Fruit fly (Drosophila melanogaster) whole organism, embryonic: ENCODE results near the gene CG1635.
A peak's percentile ranks its signal among the peaks of the same experiment; 100 is the strongest.

Source experiments
- CG11247 ChIP-seq: fragments of 200-800 bp; sonication (Bioruptor generic); IDR thresholded peaks from 2 replicates; pipeline ENCODE4 v1.3.6; 2022; ENCODE audit warnings: missing biosample characterization, missing genetic modification characterization
- CG11723 ChIP-seq: fragments of 200-800 bp; sonication (Bioruptor generic); optimal IDR thresholded peaks from 2 replicates; lab custom pipeline; 2017; ENCODE audit warnings: missing biosample characterization, mild to moderate bottlenecking, missing genetic modification characterization
- CG12659 ChIP-seq: fragments of 200-800 bp; sonication (Bioruptor generic); optimal IDR thresholded peaks from 3 replicates; lab custom pipeline; 2017; ENCODE audit warnings: mild to moderate bottlenecking, missing biosample characterization, missing genetic modification reagents, missing genetic modification characterization
- CG12769 ChIP-seq: fragments of 200-800 bp; sonication (Bioruptor generic); optimal IDR thresholded peaks from 2 replicates; lab custom pipeline; 2019; ENCODE audit warnings: missing biosample characterization, mild to moderate bottlenecking, missing genetic modification characterization, moderate library complexity
- CG14441 ChIP-seq: fragments of 200-800 bp; sonication (Bioruptor generic); IDR thresholded peaks from 2 replicates; pipeline ENCODE4 v1.3.6; 2022; ENCODE audit warnings: missing biosample characterization, missing genetic modification characterization
- CG1529 ChIP-seq: fragments of 200-800 bp; sonication (Bioruptor generic); optimal IDR thresholded peaks from 3 replicates; lab custom pipeline; 2018; ENCODE audit warnings: missing biosample characterization, missing genetic modification characterization
- CG1602 ChIP-seq: fragments of 200-800 bp; sonication (Bioruptor generic); optimal IDR thresholded peaks from 3 replicates; lab custom pipeline; 2016; ENCODE audit warnings: missing biosample characterization, missing genetic modification characterization
- CG17612 ChIP-seq: fragments of 200-800 bp; sonication (Bioruptor generic); IDR thresholded peaks from 2 replicates; pipeline ENCODE4 v1.3.6; 2022; ENCODE audit warnings: missing biosample characterization, missing genetic modification characterization
- CG3065 ChIP-seq: fragments of 200-800 bp; sonication (Bioruptor generic); optimal IDR thresholded peaks from 2 replicates; lab custom pipeline; 2016; ENCODE audit warnings: missing biosample characterization, missing genetic modification characterization
- CG42726 ChIP-seq: fragments of 200-800 bp; sonication (Bioruptor generic); IDR thresholded peaks from 2 replicates; pipeline ENCODE4 v1.3.6; 2022; ENCODE audit warnings: missing biosample characterization, missing genetic modification characterization; ENCODE audit not compliant: partially characterized antibody
- CG5180 ChIP-seq: fragments of 200-800 bp; sonication (Bioruptor generic); optimal IDR thresholded peaks from 3 replicates; lab custom pipeline; 2017; ENCODE audit warnings: missing biosample characterization, missing genetic modification characterization, mild to moderate bottlenecking, moderate library complexity, missing genetic modification reagents
- CG6175 ChIP-seq: fragments of 200-800 bp; sonication (Bioruptor generic); IDR thresholded peaks from 3 replicates; pipeline ENCODE4 v1.3.6; 2022; ENCODE audit warnings: missing biosample characterization, missing genetic modification characterization
- CG7556 ChIP-seq: fragments of 200-800 bp; sonication (Bioruptor generic); optimal IDR thresholded peaks from 2 replicates; lab custom pipeline; 2017; ENCODE audit warnings: missing biosample characterization, mild to moderate bottlenecking, missing genetic modification characterization
- CG8290 ChIP-seq, 3 experiments: fragments of 200-800 bp; sonication (Bioruptor generic); optimal IDR thresholded peaks; 2 replicates each; lab custom pipeline; 2016 to 2019; ENCODE audit warnings: missing biosample characterization in 3 of 3, missing genetic modification characterization in 3 of 3, mild to moderate bottlenecking in 2 of 3, moderate library complexity in 1 of 3
- CG8478 ChIP-seq: fragments of >200 bp; optimal IDR thresholded peaks from 2 replicates; lab custom pipeline; 2018
- CG8924 ChIP-seq: fragments of 200-800 bp; optimal IDR thresholded peaks from 3 replicates; lab custom pipeline; 2019; ENCODE audit warnings: missing biosample characterization, mild to moderate bottlenecking, missing genetic modification characterization, moderate library complexity
- CG8944 ChIP-seq: fragments of 200-800 bp; sonication (Bioruptor generic); optimal IDR thresholded peaks from 3 replicates; lab custom pipeline; 2016; ENCODE audit warnings: missing biosample characterization, missing genetic modification characterization
- CG9215 ChIP-seq: fragments of 200-800 bp; sonication (Bioruptor generic); IDR thresholded peaks from 2 replicates; pipeline ENCODE4 v1.3.6; 2022; ENCODE audit warnings: missing biosample characterization, missing genetic modification characterization
- CG9797 ChIP-seq: fragments of 200-800 bp; sonication (Bioruptor generic); optimal IDR thresholded peaks from 3 replicates; lab custom pipeline; 2018; ENCODE audit warnings: missing biosample characterization, mild to moderate bottlenecking, missing genetic modification characterization
- CG9876 ChIP-seq: fragments of 200-800 bp; sonication (Bioruptor generic); optimal IDR thresholded peaks from 2 replicates; lab custom pipeline; 2016; ENCODE audit warnings: missing biosample characterization, missing genetic modification characterization
- CoRest ChIP-seq: fragments of 200-800 bp; sonication (Bioruptor generic); optimal IDR thresholded peaks from 3 replicates; lab custom pipeline; 2018; ENCODE audit warnings: missing biosample characterization, mild to moderate bottlenecking, missing genetic modification characterization, moderate library complexity
- Fer3 ChIP-seq: fragments of 200-800 bp; sonication (Bioruptor generic); optimal IDR thresholded peaks from 2 replicates; lab custom pipeline; 2018; ENCODE audit warnings: missing biosample characterization, mild to moderate bottlenecking, missing genetic modification characterization, moderate library complexity
- Gug ChIP-seq: fragments of 200-800 bp; sonication (Bioruptor generic); IDR thresholded peaks from 4 replicates; pipeline ENCODE4 v1.3.6; 2022; ENCODE audit warnings: missing biosample characterization, missing genetic modification characterization
- H2.0 ChIP-seq: fragments of 200-800 bp; sonication (Bioruptor generic); IDR thresholded peaks from 2 replicates; pipeline ENCODE4 v1.3.6; 2022; ENCODE audit warnings: missing biosample characterization, missing genetic modification characterization
- Hmx ChIP-seq: fragments of 200-800 bp; sonication (Bioruptor generic); optimal IDR thresholded peaks from 2 replicates; lab custom pipeline; 2016; ENCODE audit warnings: missing biosample characterization, missing genetic modification characterization
- PHDP ChIP-seq: fragments of 200-800 bp; sonication (Bioruptor generic); optimal IDR thresholded peaks from 3 replicates; lab custom pipeline; 2018; ENCODE audit warnings: missing biosample characterization, mild to moderate bottlenecking, missing genetic modification characterization, moderate library complexity
- Sry-β ChIP-seq: fragments of 200-800 bp; sonication (Bioruptor generic); optimal IDR thresholded peaks from 2 replicates; lab custom pipeline; 2018; ENCODE audit warnings: missing biosample characterization, mild to moderate bottlenecking, missing genetic modification characterization, moderate library complexity
- Sry-δ ChIP-seq: fragments of 200-800 bp; sonication (Bioruptor generic); optimal IDR thresholded peaks from 2 replicates; lab custom pipeline; 2016; ENCODE audit warnings: missing biosample characterization, missing genetic modification characterization
- Stat92E ChIP-seq, 3 experiments: fragments of >200 bp in 2 of 3; fragments of 200-800 bp in 1 of 3; sonication (Bioruptor generic) in 1 of 3; optimal IDR thresholded peaks; 2 replicates each; lab custom pipeline; 2017 to 2019; ENCODE audit warnings: missing biosample characterization in 3 of 3, missing genetic modification characterization in 3 of 3, mild to moderate bottlenecking in 1 of 3, moderate library complexity in 1 of 3
- Taf1 ChIP-seq: fragments of 200-800 bp; sonication (Bioruptor generic); IDR thresholded peaks from 2 replicates; pipeline ENCODE4 v1.3.6; 2022; ENCODE audit warnings: missing biosample characterization, missing genetic modification characterization
- Usf ChIP-seq: fragments of 200-800 bp; sonication (Bioruptor generic); optimal IDR thresholded peaks from 2 replicates; lab custom pipeline; 2017; ENCODE audit warnings: missing genotype, missing biosample characterization, missing genetic modification characterization
- Xbp1 ChIP-seq: fragments of 200-800 bp; sonication (Bioruptor generic); optimal IDR thresholded peaks from 3 replicates; lab custom pipeline; 2016; ENCODE audit warnings: missing biosample characterization, mild to moderate bottlenecking, missing genetic modification characterization
- amos ChIP-seq: fragments of 200-800 bp; sonication (Bioruptor generic); IDR thresholded peaks from 2 replicates; pipeline ENCODE4 v1.3.6; 2022; ENCODE audit warnings: missing biosample characterization, missing genetic modification characterization; ENCODE audit not compliant: partially characterized antibody
- ap ChIP-seq: fragments of 200-800 bp; sonication (Bioruptor generic); IDR thresholded peaks from 2 replicates; pipeline ENCODE4 v1.3.6; 2022; ENCODE audit warnings: missing biosample characterization, missing genetic modification characterization
- bbx ChIP-seq: fragments of 200-800 bp; sonication (Bioruptor generic); IDR thresholded peaks from 2 replicates; pipeline ENCODE4 v1.3.6; 2022; ENCODE audit warnings: missing biosample characterization, missing genetic modification characterization; ENCODE audit not compliant: partially characterized antibody
- chn ChIP-seq: fragments of 200-800 bp; sonication (Bioruptor generic); optimal IDR thresholded peaks from 2 replicates; lab custom pipeline; 2016; ENCODE audit warnings: missing biosample characterization, missing genetic modification characterization
- exex ChIP-seq: fragments of 200-800 bp; sonication (Bioruptor generic); optimal IDR thresholded peaks from 4 replicates; lab custom pipeline; 2018; ENCODE audit warnings: missing biosample characterization, mild to moderate bottlenecking, missing genetic modification characterization, moderate library complexity
- fd64A ChIP-seq: fragments of 200-800 bp; sonication (Bioruptor generic); optimal IDR thresholded peaks from 3 replicates; lab custom pipeline; 2018; ENCODE audit warnings: missing biosample characterization, mild to moderate bottlenecking, missing genetic modification characterization
- h ChIP-seq: fragments of >200 bp; optimal IDR thresholded peaks from 2 replicates; lab custom pipeline; 2017
- ham ChIP-seq: fragments of 200-800 bp; sonication (Bioruptor generic); IDR thresholded peaks from 2 replicates; pipeline ENCODE4 v1.3.6; 2022; ENCODE audit warnings: missing biosample characterization, missing genetic modification characterization
- inv ChIP-seq: fragments of 200-800 bp; sonication (Bioruptor generic); IDR thresholded peaks from 2 replicates; pipeline ENCODE4 v1.3.6; 2022; ENCODE audit warnings: missing biosample characterization, missing genetic modification characterization; ENCODE audit not compliant: partially characterized antibody
- kay ChIP-seq: fragments of 200-800 bp; sonication (Bioruptor generic); optimal IDR thresholded peaks from 2 replicates; lab custom pipeline; 2016; ENCODE audit warnings: missing biosample characterization, missing genetic modification characterization
- lola ChIP-seq, 3 experiments: fragments of >200 bp in 2 of 3; fragments of 200-800 bp in 1 of 3; sonication (Bioruptor generic) in 1 of 3; optimal IDR thresholded peaks; 2 replicates each; lab custom pipeline; 2017 to 2019; ENCODE audit warnings: missing biosample characterization in 3 of 3, missing genetic modification characterization in 3 of 3, mild to moderate bottlenecking in 1 of 3, moderate library complexity in 1 of 3
- nau ChIP-seq: fragments of 200-800 bp; sonication (Bioruptor generic); optimal IDR thresholded peaks from 3 replicates; lab custom pipeline; 2017; ENCODE audit warnings: missing biosample characterization, mild to moderate bottlenecking, missing genetic modification characterization, missing genetic modification reagents
- pan ChIP-seq, 4 experiments: fragments of >200 bp in 3 of 4; fragments of 200-800 bp in 1 of 4; sonication (Bioruptor generic) in 1 of 4; optimal IDR thresholded peaks in 3 of 4; IDR thresholded peaks in 1 of 4; 2 replicates each; pipeline versions ENCODE4 v1.3.6 to Lab custom; 2017 to 2022; ENCODE audit warnings: missing biosample characterization in 2 of 4, missing genetic modification characterization in 2 of 4, mixed read lengths in 1 of 4
- pnt ChIP-seq: fragments of 200-800 bp; sonication (Bioruptor generic); optimal IDR thresholded peaks from 3 replicates; lab custom pipeline; 2016; ENCODE audit warnings: missing biosample characterization, missing genetic modification characterization
- pzg ChIP-seq: fragments of 200-800 bp; sonication (Bioruptor generic); optimal IDR thresholded peaks from 3 replicates; lab custom pipeline; 2018; ENCODE audit warnings: missing biosample characterization, mild to moderate bottlenecking, missing genetic modification characterization, moderate library complexity
- sens-2 ChIP-seq: fragments of 200-800 bp; sonication (Bioruptor generic); IDR thresholded peaks from 2 replicates; pipeline ENCODE4 v1.3.6; 2022; ENCODE audit warnings: missing biosample characterization, missing genetic modification characterization
- sqz ChIP-seq: fragments of 200-800 bp; sonication (Bioruptor generic); optimal IDR thresholded peaks from 3 replicates; lab custom pipeline; 2018; ENCODE audit warnings: missing biosample characterization, mild to moderate bottlenecking, missing genetic modification characterization
- tna ChIP-seq: fragments of 200-800 bp; sonication (Bioruptor generic); IDR thresholded peaks from 2 replicates; pipeline ENCODE4 v1.3.6; 2022; ENCODE audit warnings: missing biosample characterization, missing genetic modification characterization; ENCODE audit not compliant: partially characterized antibody

Gene CG1635

dm6 chr3R:31636501-31636900, 48.0 kb downstream of the CG1635 start (continued):
- TF ChIP-seq CG11723 (GFP tag; lab: Kevin White, UChicago), result no peak
- no peak for TF ChIP-seq CG3065
- TF ChIP-seq kay (GFP tag; lab: Kevin White, UChicago), result no peak
- no peak for TF ChIP-seq inv (GFP tag; lab: Robert Waterston, UW)
- TF ChIP-seq nau (GFP tag; lab: Kevin White, UChicago), result no peak
- no peak for TF ChIP-seq CG42726 (GFP tag; lab: Robert Waterston, UW)
- TF ChIP-seq CG11247, result no peak
- no peak for TF ChIP-seq pan (optimal IDR thresholded peaks at IDR 0.05; lab: Kevin White, UChicago)
- peak in 1 of 2 experiments; percentile 25 for TF ChIP-seq pan (GFP tag; optimal IDR thresholded peaks at IDR 0.05 in 1 of 2, IDR thresholded peaks at IDR 0.05 in 1 of 2)
- TF ChIP-seq Stat92E (GFP tag; optimal IDR thresholded peaks at IDR 0.05; lab: Kevin White, UChicago), result no peak
- TF ChIP-seq ap (GFP tag; lab: Robert Waterston, UW), result 0 out of 2 replicates have a peak, but pooled peaks have one; percentile 36
- no peak for TF ChIP-seq H2.0 (GFP tag; lab: Robert Waterston, UW)
- TF ChIP-seq h (lab: Kevin White, UChicago), result no peak
- peak; percentile 37 for TF ChIP-seq Fer3 (tag; lab: Kevin White, UChicago)
- TF ChIP-seq amos, result no peak
- TF ChIP-seq ham (GFP tag; lab: Robert Waterston, UW), result no peak
- TF ChIP-seq Xbp1 (GFP tag; lab: Kevin White, UChicago), result peak; percentile 48
- TF ChIP-seq Usf (GFP tag; lab: Kevin White, UChicago), result no peak
- TF ChIP-seq pnt, result no peak
- no peak for TF ChIP-seq CG5180 (GFP tag; lab: Kevin White, UChicago)
- TF ChIP-seq pzg (GFP tag; lab: Kevin White, UChicago), result no peak
- TF ChIP-seq CG8924, result peak; percentile 23
- TF ChIP-seq Sry-β (GFP tag; lab: Kevin White, UChicago), result no peak
- no peak for TF ChIP-seq bbx (GFP tag; lab: Robert Waterston, UW)
- no peak for TF ChIP-seq CG8290 (GFP tag; optimal IDR thresholded peaks at IDR 0.05; lab: Kevin White, UChicago)
- peak in 1 of 2 experiments; percentile 69 for TF ChIP-seq CG8290 (tag; optimal IDR thresholded peaks at IDR 0.05; lab: Kevin White, UChicago)
- TF ChIP-seq fd64A (GFP tag; lab: Kevin White, UChicago), result no peak
- peak; percentile 39 for TF ChIP-seq CG7556
- TF ChIP-seq Taf1 (GFP tag; lab: Robert Waterston, UW), result no peak
- no peak for TF ChIP-seq CG1602 (GFP tag; lab: Kevin White, UChicago)
- no peak for TF ChIP-seq sqz
- TF ChIP-seq CG8478, result no peak
- TF ChIP-seq CG14441, result peak; percentile 29; the same call in 1 of the 2 replicates
- no peak for TF ChIP-seq Hmx (GFP tag; lab: Kevin White, UChicago)
- peak; percentile 37 for TF ChIP-seq CoRest
- TF ChIP-seq PHDP, result peak; percentile 6
- TF ChIP-seq Sry-δ (GFP tag; lab: Kevin White, UChicago), result no peak
- TF ChIP-seq CG12769 (tag; lab: Kevin White, UChicago), result peak; percentile 68
- no peak for TF ChIP-seq CG9797 (GFP tag; lab: Kevin White, UChicago)
- TF ChIP-seq CG17612 (GFP tag; lab: Robert Waterston, UW), result no peak
- no peak for TF ChIP-seq CG1529 (GFP tag; lab: Kevin White, UChicago)
- TF ChIP-seq sens-2 (GFP tag; lab: Robert Waterston, UW), result no peak
- peak; percentile 36 for TF ChIP-seq CG12659 (GFP tag; lab: Kevin White, UChicago)
- peak; percentile 30; the same call in 1 of the 4 replicates for TF ChIP-seq Gug
- TF ChIP-seq CG8944 (GFP tag; lab: Kevin White, UChicago), result peak; percentile 3
- no peak for TF ChIP-seq tna
- peak; percentile 1 for TF ChIP-seq chn (GFP tag; lab: Kevin White, UChicago)
- no peak for TF ChIP-seq lola (GFP tag; optimal IDR thresholded peaks at IDR 0.05; lab: Kevin White, UChicago)
- no peak for TF ChIP-seq CG6175 (GFP tag; lab: Robert Waterston, UW)
- TF ChIP-seq CG9876, result peak; percentile 21
- no peak for TF ChIP-seq exex (tag; lab: Kevin White, UChicago)
- TF ChIP-seq CG9215, result no peak
